Fruit fly (Drosophila melanogaster) whole organism, embryonic: ENCODE results near the gene Dsor1.

ENCODE experiments used
- Atf3 ChIP-seq: fragments of 200-800 bp; sonication (Bioruptor generic); optimal IDR thresholded peaks from 3 replicates; lab custom pipeline; 2016; ENCODE audit warnings: missing biosample characterization, missing genetic modification characterization
- B-H2 ChIP-seq: fragments of 200-800 bp; sonication (Bioruptor generic); optimal IDR thresholded peaks from 2 replicates; lab custom pipeline; 2018; ENCODE audit warnings: missing biosample characterization, mild to moderate bottlenecking, missing genetic modification characterization
- Bgb ChIP-seq: fragments of 200-800 bp; sonication (Bioruptor generic); IDR thresholded peaks from 2 replicates; pipeline ENCODE4 v1.3.6; 2022; ENCODE audit warnings: missing biosample characterization, missing genetic modification characterization; ENCODE audit not compliant: partially characterized antibody
- Bteb2 ChIP-seq: fragments of 200-800 bp; sonication (Bioruptor generic); optimal IDR thresholded peaks from 2 replicates; lab custom pipeline; 2016; ENCODE audit warnings: missing biosample characterization, missing genetic modification characterization
- CG10431 ChIP-seq: fragments of 200-800 bp; sonication (Bioruptor generic); optimal IDR thresholded peaks from 3 replicates; lab custom pipeline; 2018; ENCODE audit warnings: missing biosample characterization, mild to moderate bottlenecking, missing genetic modification characterization
- CG10543 ChIP-seq: fragments of 200-800 bp; sonication (Bioruptor generic); optimal IDR thresholded peaks from 3 replicates; lab custom pipeline; 2017; ENCODE audit warnings: missing biosample characterization, mild to moderate bottlenecking, missing genetic modification characterization, moderate library complexity
- CG11085 ChIP-seq: fragments of 200-800 bp; sonication (Bioruptor generic); IDR thresholded peaks from 2 replicates; pipeline ENCODE4 v1.3.6; 2022; ENCODE audit warnings: missing biosample characterization, missing genetic modification characterization
- CG11398 ChIP-seq: fragments of 200-800 bp; sonication (Bioruptor generic); optimal IDR thresholded peaks from 2 replicates; lab custom pipeline; 2016; ENCODE audit warnings: missing biosample characterization, missing genetic modification characterization
- CG12744 ChIP-seq: fragments of 200-800 bp; sonication (Bioruptor generic); optimal IDR thresholded peaks from 2 replicates; lab custom pipeline; 2016; ENCODE audit warnings: missing biosample characterization, missing genetic modification characterization
- CG13287 ChIP-seq: fragments of 200-800 bp; sonication (Bioruptor generic); IDR thresholded peaks from 2 replicates; pipeline ENCODE4 v1.3.6; 2022; ENCODE audit warnings: missing biosample characterization, missing genetic modification characterization; ENCODE audit not compliant: partially characterized antibody
- CG13894 ChIP-seq: fragments of 200-800 bp; sonication (Bioruptor generic); optimal IDR thresholded peaks from 3 replicates; lab custom pipeline; 2018; ENCODE audit warnings: missing biosample characterization, mild to moderate bottlenecking, missing genetic modification characterization, moderate library complexity
- CG15073 ChIP-seq: fragments of 200-800 bp; sonication (Bioruptor generic); optimal IDR thresholded peaks from 2 replicates; lab custom pipeline; 2016; ENCODE audit warnings: missing biosample characterization, missing genetic modification characterization
- CG1529 ChIP-seq: fragments of 200-800 bp; sonication (Bioruptor generic); optimal IDR thresholded peaks from 3 replicates; lab custom pipeline; 2018; ENCODE audit warnings: missing biosample characterization, missing genetic modification characterization
- CG16813 ChIP-seq: fragments of 200-800 bp; sonication (Bioruptor generic); IDR thresholded peaks from 3 replicates; pipeline ENCODE4 v1.3.6; 2022; ENCODE audit warnings: missing biosample characterization, missing genetic modification characterization; ENCODE audit not compliant: partially characterized antibody
- CG17328 ChIP-seq: fragments of 200-800 bp; sonication (Bioruptor generic); IDR thresholded peaks from 2 replicates; pipeline ENCODE4 v1.3.6; 2022; ENCODE audit warnings: missing biosample characterization, missing genetic modification characterization
- CG17802 ChIP-seq: fragments of 200-800 bp; sonication (Bioruptor generic); optimal IDR thresholded peaks from 2 replicates; lab custom pipeline; 2018; ENCODE audit warnings: missing biosample characterization, mild to moderate bottlenecking, missing genetic modification characterization, moderate library complexity
- CG17829 ChIP-seq: fragments of 200-800 bp; optimal IDR thresholded peaks from 2 replicates; lab custom pipeline; 2019; ENCODE audit warnings: missing biosample characterization, mild to moderate bottlenecking, missing genetic modification characterization, moderate library complexity
- CG3163 ChIP-seq: fragments of 200-800 bp; sonication (Bioruptor generic); optimal IDR thresholded peaks from 3 replicates; lab custom pipeline; 2016; ENCODE audit warnings: missing biosample characterization, missing genetic modification characterization
- CG34224 ChIP-seq: fragments of 200-800 bp; sonication (Bioruptor generic); IDR thresholded peaks from 3 replicates; pipeline ENCODE4 v1.3.6; 2022; ENCODE audit warnings: missing biosample characterization, missing genetic modification characterization; ENCODE audit not compliant: partially characterized antibody
- CG34422 ChIP-seq: fragments of 200-800 bp; sonication (Bioruptor generic); IDR thresholded peaks from 3 replicates; pipeline ENCODE4 v1.3.6; 2022; ENCODE audit warnings: missing biosample characterization, missing genetic modification characterization
- CG7372 ChIP-seq: fragments of 200-800 bp; sonication (Bioruptor generic); IDR thresholded peaks from 2 replicates; pipeline ENCODE4 v1.3.6; 2022; ENCODE audit warnings: missing biosample characterization, missing genetic modification characterization
- CG7839 ChIP-seq: fragments of 200-800 bp; sonication (Bioruptor generic); optimal IDR thresholded peaks from 3 replicates; lab custom pipeline; 2018; ENCODE audit warnings: missing biosample characterization, mild to moderate bottlenecking, missing genetic modification characterization, moderate library complexity
- CG7928 ChIP-seq: fragments of 200-800 bp; sonication (Bioruptor generic); optimal IDR thresholded peaks from 2 replicates; lab custom pipeline; 2017; ENCODE audit warnings: missing biosample characterization, mild to moderate bottlenecking, missing genetic modification characterization
- CG8924 ChIP-seq: fragments of 200-800 bp; optimal IDR thresholded peaks from 3 replicates; lab custom pipeline; 2019; ENCODE audit warnings: missing biosample characterization, mild to moderate bottlenecking, missing genetic modification characterization, moderate library complexity
- Deaf1 ChIP-seq: fragments of 200-800 bp; optimal IDR thresholded peaks from 3 replicates; lab custom pipeline; 2019; ENCODE audit warnings: missing biosample characterization, mild to moderate bottlenecking, missing genetic modification characterization, moderate library complexity
- Dek ChIP-seq: fragments of 200-800 bp; sonication (Bioruptor generic); optimal IDR thresholded peaks from 3 replicates; lab custom pipeline; 2019; ENCODE audit warnings: missing biosample characterization, mild to moderate bottlenecking, missing genetic modification characterization, moderate library complexity
- E2f2 ChIP-seq: fragments of 200-800 bp; sonication (Bioruptor generic); IDR thresholded peaks from 2 replicates; pipeline ENCODE4 v1.3.6; 2022; ENCODE audit warnings: missing biosample characterization, missing genetic modification characterization
- Fer2 ChIP-seq: fragments of 200-800 bp; sonication (Bioruptor generic); optimal IDR thresholded peaks from 2 replicates; lab custom pipeline; 2018; ENCODE audit warnings: missing biosample characterization, mild to moderate bottlenecking, missing genetic modification characterization, moderate library complexity
- Hmx ChIP-seq: fragments of 200-800 bp; sonication (Bioruptor generic); optimal IDR thresholded peaks from 2 replicates; lab custom pipeline; 2016; ENCODE audit warnings: missing biosample characterization, missing genetic modification characterization
- Lpt ChIP-seq: fragments of >200 bp; optimal IDR thresholded peaks from 2 replicates; lab custom pipeline; 2018; ENCODE audit warnings: missing biosample characterization, missing genetic modification characterization
- MBD-R2 ChIP-seq: fragments of 200-800 bp; sonication (Bioruptor generic); IDR thresholded peaks from 2 replicates; pipeline ENCODE4 v1.3.6; 2022; ENCODE audit warnings: missing biosample characterization, missing genetic modification characterization
- Opbp ChIP-seq: fragments of 200-800 bp; sonication (Bioruptor generic); IDR thresholded peaks from 3 replicates; pipeline ENCODE4 v1.3.6; 2022; ENCODE audit warnings: missing biosample characterization, missing genetic modification characterization; ENCODE audit not compliant: partially characterized antibody
- Usf ChIP-seq: fragments of 200-800 bp; sonication (Bioruptor generic); optimal IDR thresholded peaks from 2 replicates; lab custom pipeline; 2017; ENCODE audit warnings: missing genotype, missing biosample characterization, missing genetic modification characterization
- cato ChIP-seq: fragments of 200-800 bp; sonication (Bioruptor generic); optimal IDR thresholded peaks from 2 replicates; lab custom pipeline; 2016; ENCODE audit warnings: missing biosample characterization, missing genetic modification characterization, borderline replicate concordance
- chinmo ChIP-seq: fragments of 200-800 bp; sonication (Bioruptor generic); IDR thresholded peaks from 4 replicates; pipeline ENCODE4 v1.3.6; 2022; ENCODE audit warnings: missing biosample characterization, missing genetic modification characterization; ENCODE audit not compliant: partially characterized antibody
- chn ChIP-seq: fragments of 200-800 bp; sonication (Bioruptor generic); optimal IDR thresholded peaks from 2 replicates; lab custom pipeline; 2016; ENCODE audit warnings: missing biosample characterization, missing genetic modification characterization
- dan ChIP-seq: fragments of 200-800 bp; sonication (Bioruptor generic); IDR thresholded peaks from 2 replicates; pipeline ENCODE4 v1.3.6; 2022; ENCODE audit warnings: missing biosample characterization, missing genetic modification characterization
- ems ChIP-seq: fragments of 200-800 bp; sonication (Bioruptor generic); optimal IDR thresholded peaks from 3 replicates; lab custom pipeline; 2016; ENCODE audit warnings: missing biosample characterization, missing genetic modification characterization
- ftz-f1 ChIP-seq: fragments of 200-800 bp; sonication (Bioruptor generic); optimal IDR thresholded peaks from 2 replicates; lab custom pipeline; 2016; ENCODE audit warnings: missing biosample characterization, missing genetic modification characterization
- gem ChIP-seq: fragments of 200-800 bp; sonication (Bioruptor generic); optimal IDR thresholded peaks from 2 replicates; lab custom pipeline; 2019; ENCODE audit warnings: missing biosample characterization, mild to moderate bottlenecking, missing genetic modification characterization, moderate library complexity
- ham ChIP-seq: fragments of 200-800 bp; sonication (Bioruptor generic); IDR thresholded peaks from 2 replicates; pipeline ENCODE4 v1.3.6; 2022; ENCODE audit warnings: missing biosample characterization, missing genetic modification characterization
- lilli ChIP-seq: fragments of 200-800 bp; sonication (Bioruptor generic); optimal IDR thresholded peaks from 3 replicates; lab custom pipeline; 2016; ENCODE audit warnings: missing biosample characterization, missing genetic modification characterization
- psq ChIP-seq: fragments of 200-800 bp; sonication (Bioruptor generic); optimal IDR thresholded peaks from 2 replicates; lab custom pipeline; 2017; ENCODE audit warnings: missing biosample characterization, missing genetic modification characterization
- pzg ChIP-seq: fragments of 200-800 bp; sonication (Bioruptor generic); optimal IDR thresholded peaks from 3 replicates; lab custom pipeline; 2018; ENCODE audit warnings: missing biosample characterization, mild to moderate bottlenecking, missing genetic modification characterization, moderate library complexity
- sim ChIP-seq: fragments of 200-800 bp; sonication (Bioruptor generic); IDR thresholded peaks from 2 replicates; pipeline ENCODE4 v1.3.6; 2022; ENCODE audit warnings: missing biosample characterization, missing genetic modification characterization
- sisA ChIP-seq: fragments of 200-800 bp; sonication (Bioruptor generic); IDR thresholded peaks from 2 replicates; pipeline ENCODE4 v1.3.6; 2022; ENCODE audit warnings: missing biosample characterization, missing genetic modification characterization
- ssp ChIP-seq: fragments of 200-800 bp; sonication (Bioruptor generic); IDR thresholded peaks from 2 replicates; pipeline ENCODE4 v1.3.6; 2022; ENCODE audit warnings: missing biosample characterization, missing genetic modification characterization
- tna ChIP-seq: fragments of 200-800 bp; sonication (Bioruptor generic); IDR thresholded peaks from 2 replicates; pipeline ENCODE4 v1.3.6; 2022; ENCODE audit warnings: missing biosample characterization, missing genetic modification characterization; ENCODE audit not compliant: partially characterized antibody
- vnd ChIP-seq: fragments of 200-800 bp; sonication (Bioruptor generic); IDR thresholded peaks from 3 replicates; pipeline ENCODE4 v1.3.6; 2022; ENCODE audit warnings: missing biosample characterization, missing genetic modification characterization; ENCODE audit not compliant: partially characterized antibody
- wek ChIP-seq: fragments of 200-800 bp; sonication (Bioruptor generic); optimal IDR thresholded peaks from 3 replicates; lab custom pipeline; 2018; ENCODE audit warnings: missing biosample characterization, mild to moderate bottlenecking, missing genetic modification characterization, moderate library complexity
- wor ChIP-seq: fragments of 200-800 bp; sonication (Bioruptor generic); IDR thresholded peaks from 2 replicates; pipeline ENCODE4 v1.3.6; 2022; ENCODE audit warnings: missing biosample characterization, missing genetic modification characterization
- z ChIP-seq: fragments of 200-800 bp; sonication (Bioruptor generic); IDR thresholded peaks from 3 replicates; pipeline ENCODE4 v1.3.6; 2022; ENCODE audit warnings: missing biosample characterization, missing genetic modification characterization

Dsor1 gene

dm6 chrX:9226837-9227236 is 20.3 kb upstream of the Dsor1 start, which contains the start of gene Gr8a:
Gene Gr8a (plus strand): TSS chrX:9227137.
- TF ChIP-seq CG34224 (GFP tag; lab: Robert Waterston, UW) (no peak), ham (GFP tag; lab: Robert Waterston, UW) (no peak), dan (GFP tag; lab: Robert Waterston, UW) (no peak), wor (no peak), B-H2 (GFP tag; lab: Kevin White, UChicago) (no peak), CG16813 (no peak), CG1529 (GFP tag; lab: Kevin White, UChicago) (no peak), sim (no peak), CG7839 (no peak), CG11085 (no peak), MBD-R2 (GFP tag; lab: Robert Waterston, UW) (no peak), Fer2 (no peak), CG13894 (tag; lab: Kevin White, UChicago) (no peak), sisA (GFP tag; lab: Robert Waterston, UW) (no peak), gem (tag; lab: Kevin White, UChicago) (no peak), chn (GFP tag; lab: Kevin White, UChicago) (no peak), Lpt (no peak), CG17829 (tag; lab: Kevin White, UChicago) (no peak)

dm6 chrX:9232199-9232598 is 14.9 kb upstream of the Dsor1 start, which contains the start of gene CG12121:
Gene CG12121 (minus strand): TSS chrX:9232378.
- no peak for TF ChIP-seq lilli
- no peak for TF ChIP-seq CG15073
- TF ChIP-seq CG7928 (GFP tag; lab: Kevin White, UChicago) = no peak
- peak; percentile 89 for TF ChIP-seq E2f2
- TF ChIP-seq CG12744 (GFP tag; lab: Kevin White, UChicago) = no peak
- TF ChIP-seq Usf (GFP tag; lab: Kevin White, UChicago) = no peak
- TF ChIP-seq CG10431 = no peak
- no peak for TF ChIP-seq CG17802 (tag; lab: Kevin White, UChicago)
- TF ChIP-seq Bteb2 (GFP tag; lab: Kevin White, UChicago) = no peak
- peak; percentile 44 for TF ChIP-seq ftz-f1 (GFP tag; lab: Kevin White, UChicago)
- TF ChIP-seq CG11398 (GFP tag; lab: Kevin White, UChicago) = no peak
- TF ChIP-seq chinmo (GFP tag; lab: Robert Waterston, UW) = peak; percentile 75; the same call in 1 of the 4 replicates
- no peak for TF ChIP-seq Deaf1 (tag; lab: Kevin White, UChicago)
- TF ChIP-seq CG34422 = no peak
- no peak for TF ChIP-seq psq
- TF ChIP-seq CG13287 (GFP tag; lab: Robert Waterston, UW) = peak; percentile 82
- TF ChIP-seq Opbp (GFP tag; lab: Robert Waterston, UW) = peak; percentile 63; the same call in 2 of the 3 replicates
- TF ChIP-seq ems = no peak
- TF ChIP-seq ssp (GFP tag; lab: Robert Waterston, UW) = no peak
- TF ChIP-seq wek = no peak
- no peak for TF ChIP-seq z (GFP tag; lab: Robert Waterston, UW)
- no peak for TF ChIP-seq CG8924 (tag; lab: Kevin White, UChicago)
- TF ChIP-seq Atf3 = no peak
- TF ChIP-seq cato (GFP tag; lab: Kevin White, UChicago) = no peak
- TF ChIP-seq CG3163 (GFP tag; lab: Kevin White, UChicago) = no peak
- peak; percentile 84 for TF ChIP-seq pzg
- no peak for TF ChIP-seq Dek (tag; lab: Kevin White, UChicago)
- TF ChIP-seq vnd (GFP tag; lab: Robert Waterston, UW) = peak; percentile 71
- TF ChIP-seq CG10543 (GFP tag; lab: Kevin White, UChicago) = no peak
- TF ChIP-seq tna (GFP tag; lab: Robert Waterston, UW) = peak; percentile 79
- TF ChIP-seq CG7372 (GFP tag; lab: Robert Waterston, UW) = no peak
- no peak for TF ChIP-seq Hmx (GFP tag; lab: Kevin White, UChicago)
- peak; percentile 80 for TF ChIP-seq Bgb
- no peak for TF ChIP-seq CG17328
